Fruit fly (Drosophila melanogaster) whole organism, embryonic: ENCODE measurements around the gene dally.
A peak's percentile ranks its signal among the peaks of the same experiment; 100 is the strongest.

Experiments used
- BEAF-32 ChIP-seq: fragments of 200-800 bp; sonication (Bioruptor generic); optimal IDR thresholded peaks from 3 replicates; lab custom pipeline; 2017; ENCODE audit warnings: missing biosample characterization, missing genetic modification characterization, mild to moderate bottlenecking, moderate library complexity, missing genetic modification reagents
- Blimp-1 ChIP-seq: fragments of 200-800 bp; sonication (Bioruptor generic); optimal IDR thresholded peaks from 3 replicates; lab custom pipeline; 2018; ENCODE audit warnings: missing biosample characterization, missing genetic modification characterization, mild to moderate bottlenecking, moderate library complexity, missing genetic modification reagents
- CG10321 ChIP-seq: fragments of 200-800 bp; sonication (Bioruptor generic); IDR thresholded peaks from 2 replicates; pipeline ENCODE4 v1.3.6; 2022; ENCODE audit warnings: missing biosample characterization, missing genetic modification characterization
- CG10654 ChIP-seq: fragments of 200-800 bp; sonication (Bioruptor generic); optimal IDR thresholded peaks from 2 replicates; lab custom pipeline; 2016; ENCODE audit warnings: missing biosample characterization, missing genetic modification characterization
- CG11085 ChIP-seq: fragments of 200-800 bp; sonication (Bioruptor generic); IDR thresholded peaks from 2 replicates; pipeline ENCODE4 v1.3.6; 2022; ENCODE audit warnings: missing biosample characterization, missing genetic modification characterization
- CG11093 ChIP-seq: fragments of 200-800 bp; sonication (Bioruptor generic); IDR thresholded peaks from 3 replicates; pipeline ENCODE4 v1.3.6; 2022; ENCODE audit warnings: missing biosample characterization, missing genetic modification characterization
- CG11504 ChIP-seq: fragments of 200-800 bp; sonication (Bioruptor generic); optimal IDR thresholded peaks from 3 replicates; lab custom pipeline; 2019; ENCODE audit warnings: missing biosample characterization, mild to moderate bottlenecking, missing genetic modification characterization, moderate library complexity
- CG12104 ChIP-seq: fragments of 200-800 bp; sonication (Bioruptor generic); optimal IDR thresholded peaks from 3 replicates; lab custom pipeline; 2016; ENCODE audit warnings: missing biosample characterization, missing genetic modification characterization
- CG12744 ChIP-seq: fragments of 200-800 bp; sonication (Bioruptor generic); optimal IDR thresholded peaks from 2 replicates; lab custom pipeline; 2016; ENCODE audit warnings: missing biosample characterization, missing genetic modification characterization
- CG13123 ChIP-seq: fragments of 200-800 bp; sonication (Bioruptor generic); optimal IDR thresholded peaks from 2 replicates; lab custom pipeline; 2016; ENCODE audit warnings: missing biosample characterization, missing genetic modification characterization
- CG1603 ChIP-seq: fragments of 200-800 bp; sonication (Bioruptor generic); optimal IDR thresholded peaks from 2 replicates; lab custom pipeline; 2019; ENCODE audit warnings: missing biosample characterization, mild to moderate bottlenecking, missing genetic modification characterization, moderate library complexity
- CG30020 ChIP-seq: fragments of 200-800 bp; optimal IDR thresholded peaks from 2 replicates; lab custom pipeline; 2019; ENCODE audit warnings: missing biosample characterization, mild to moderate bottlenecking, missing genetic modification characterization, moderate library complexity
- CG31441 ChIP-seq: fragments of 200-800 bp; sonication (Bioruptor generic); IDR thresholded peaks from 2 replicates; pipeline ENCODE4 v1.3.6; 2022; ENCODE audit warnings: missing biosample characterization, missing genetic modification characterization
- CG32767 ChIP-seq: fragments of 200-800 bp; sonication (Bioruptor generic); IDR thresholded peaks from 2 replicates; pipeline ENCODE4 v1.3.6; 2022; ENCODE audit warnings: missing biosample characterization, missing genetic modification characterization
- CG33213 ChIP-seq: fragments of 200-800 bp; sonication (Bioruptor generic); optimal IDR thresholded peaks from 3 replicates; lab custom pipeline; 2016; ENCODE audit warnings: missing biosample characterization, missing genetic modification characterization
- CG7745 ChIP-seq: fragments of 200-800 bp; sonication (Bioruptor generic); optimal IDR thresholded peaks from 2 replicates; lab custom pipeline; 2018; ENCODE audit warnings: missing biosample characterization, mild to moderate bottlenecking, missing genetic modification characterization, moderate library complexity
- CG8290 ChIP-seq, 3 experiments: fragments of 200-800 bp; sonication (Bioruptor generic); optimal IDR thresholded peaks; 2 replicates each; lab custom pipeline; 2016 to 2019; ENCODE audit warnings: missing biosample characterization in 3 of 3, missing genetic modification characterization in 3 of 3, mild to moderate bottlenecking in 2 of 3, moderate library complexity in 1 of 3
- CG8478 ChIP-seq: fragments of >200 bp; optimal IDR thresholded peaks from 2 replicates; lab custom pipeline; 2018
- CG9609 ChIP-seq: fragments of 200-800 bp; sonication (Bioruptor generic); optimal IDR thresholded peaks from 3 replicates; lab custom pipeline; 2016; ENCODE audit warnings: missing biosample characterization, missing genetic modification characterization
- D19A ChIP-seq: fragments of 200-800 bp; optimal IDR thresholded peaks from 3 replicates; lab custom pipeline; 2019; ENCODE audit warnings: missing biosample characterization, mild to moderate bottlenecking, missing genetic modification characterization, moderate library complexity
- Dll ChIP-seq: fragments of 200-800 bp; sonication (Bioruptor generic); IDR thresholded peaks from 4 replicates; pipeline ENCODE4 v1.3.6; 2022; ENCODE audit warnings: missing biosample characterization, missing genetic modification characterization; ENCODE audit not compliant: partially characterized antibody
- E2f1 ChIP-seq: fragments of 200-800 bp; sonication (Bioruptor generic); IDR thresholded peaks from 2 replicates; pipeline ENCODE4 v1.3.6; 2022; ENCODE audit warnings: missing biosample characterization, missing genetic modification characterization
- Hmr ChIP-seq: fragments of 200-800 bp; sonication (Bioruptor generic); optimal IDR thresholded peaks from 3 replicates; lab custom pipeline; 2017; ENCODE audit warnings: mild to moderate bottlenecking, missing biosample characterization, missing genetic modification reagents, missing genetic modification characterization
- Hmx ChIP-seq: fragments of 200-800 bp; sonication (Bioruptor generic); optimal IDR thresholded peaks from 2 replicates; lab custom pipeline; 2016; ENCODE audit warnings: missing biosample characterization, missing genetic modification characterization
- Mes4 ChIP-seq: fragments of 200-800 bp; sonication (Bioruptor generic); optimal IDR thresholded peaks from 2 replicates; lab custom pipeline; 2016; ENCODE audit warnings: missing biosample characterization, missing genetic modification characterization
- NC2α ChIP-seq: fragments of 200-800 bp; sonication (Bioruptor generic); optimal IDR thresholded peaks from 2 replicates; lab custom pipeline; 2016; ENCODE audit warnings: missing biosample characterization, missing genetic modification characterization
- Poxn ChIP-seq: fragments of 200-800 bp; sonication (Bioruptor generic); IDR thresholded peaks from 2 replicates; pipeline ENCODE4 v1.3.6; 2022; ENCODE audit warnings: missing biosample characterization, missing genetic modification characterization
- Rfx ChIP-seq: fragments of 200-800 bp; sonication (Bioruptor generic); IDR thresholded peaks from 2 replicates; pipeline ENCODE4 v1.3.6; 2022; ENCODE audit warnings: missing biosample characterization, missing genetic modification characterization
- Trl ChIP-seq, 3 experiments: fragments of >200 bp in 2 of 3; fragments of 200-800 bp in 1 of 3; sonication (Bioruptor generic) in 1 of 3; optimal IDR thresholded peaks; 2 replicates in 1 of 3; 3 replicates in 2 of 3; lab custom pipeline; 2016 to 2017; ENCODE audit warnings: missing biosample characterization in 1 of 3, missing genetic modification characterization in 1 of 3
- Vsx1 ChIP-seq: fragments of 200-800 bp; sonication (Bioruptor generic); optimal IDR thresholded peaks from 2 replicates; lab custom pipeline; 2017; ENCODE audit warnings: missing biosample characterization, mild to moderate bottlenecking, missing genetic modification characterization, missing genetic modification reagents
- ap ChIP-seq: fragments of 200-800 bp; sonication (Bioruptor generic); IDR thresholded peaks from 2 replicates; pipeline ENCODE4 v1.3.6; 2022; ENCODE audit warnings: missing biosample characterization, missing genetic modification characterization
- bigmax ChIP-seq: fragments of 200-800 bp; sonication (Bioruptor generic); optimal IDR thresholded peaks from 2 replicates; lab custom pipeline; 2018; ENCODE audit warnings: missing biosample characterization, mild to moderate bottlenecking, missing genetic modification characterization
- ci ChIP-seq: fragments of 200-800 bp; sonication (Bioruptor generic); IDR thresholded peaks from 3 replicates; pipeline ENCODE4 v1.3.6; 2022; ENCODE audit warnings: missing biosample characterization, missing genetic modification characterization
- dpn ChIP-seq, 2 experiments: fragments of 200-800 bp; sonication (Bioruptor generic); optimal IDR thresholded peaks; 3 replicates each; lab custom pipeline; 2016; ENCODE audit warnings: missing biosample characterization in 2 of 2, missing genetic modification characterization in 2 of 2
- gem ChIP-seq: fragments of 200-800 bp; sonication (Bioruptor generic); optimal IDR thresholded peaks from 2 replicates; lab custom pipeline; 2019; ENCODE audit warnings: missing biosample characterization, mild to moderate bottlenecking, missing genetic modification characterization, moderate library complexity
- h ChIP-seq: fragments of >200 bp; optimal IDR thresholded peaks from 2 replicates; lab custom pipeline; 2017
- ham ChIP-seq: fragments of 200-800 bp; sonication (Bioruptor generic); IDR thresholded peaks from 2 replicates; pipeline ENCODE4 v1.3.6; 2022; ENCODE audit warnings: missing biosample characterization, missing genetic modification characterization
- kay ChIP-seq: fragments of 200-800 bp; sonication (Bioruptor generic); optimal IDR thresholded peaks from 2 replicates; lab custom pipeline; 2016; ENCODE audit warnings: missing biosample characterization, missing genetic modification characterization
- lilli ChIP-seq: fragments of 200-800 bp; sonication (Bioruptor generic); optimal IDR thresholded peaks from 3 replicates; lab custom pipeline; 2016; ENCODE audit warnings: missing biosample characterization, missing genetic modification characterization
- lmd ChIP-seq: fragments of 200-800 bp; sonication (Bioruptor generic); IDR thresholded peaks from 2 replicates; pipeline ENCODE4 v1.3.6; 2022; ENCODE audit warnings: missing biosample characterization, missing genetic modification characterization
- pb ChIP-seq: fragments of 200-800 bp; sonication (Bioruptor generic); optimal IDR thresholded peaks from 3 replicates; lab custom pipeline; 2016; ENCODE audit warnings: missing biosample characterization, missing genetic modification characterization
- pita ChIP-seq: fragments of 200-800 bp; sonication (Bioruptor generic); optimal IDR thresholded peaks from 2 replicates; lab custom pipeline; 2017; ENCODE audit warnings: missing biosample characterization, mild to moderate bottlenecking, missing genetic modification characterization
- pnt ChIP-seq: fragments of 200-800 bp; sonication (Bioruptor generic); optimal IDR thresholded peaks from 3 replicates; lab custom pipeline; 2016; ENCODE audit warnings: missing biosample characterization, missing genetic modification characterization
- sens-2 ChIP-seq: fragments of 200-800 bp; sonication (Bioruptor generic); IDR thresholded peaks from 2 replicates; pipeline ENCODE4 v1.3.6; 2022; ENCODE audit warnings: missing biosample characterization, missing genetic modification characterization
- seq ChIP-seq: fragments of 200-800 bp; sonication (Bioruptor generic); IDR thresholded peaks from 2 replicates; pipeline ENCODE4 v1.3.6; 2022; ENCODE audit warnings: missing biosample characterization, missing genetic modification characterization
- sqz ChIP-seq: fragments of 200-800 bp; sonication (Bioruptor generic); optimal IDR thresholded peaks from 3 replicates; lab custom pipeline; 2018; ENCODE audit warnings: missing biosample characterization, mild to moderate bottlenecking, missing genetic modification characterization
- tap ChIP-seq: fragments of 200-800 bp; optimal IDR thresholded peaks from 3 replicates; lab custom pipeline; 2019; ENCODE audit warnings: missing biosample characterization, mild to moderate bottlenecking, missing genetic modification characterization, moderate library complexity
- tio ChIP-seq: fragments of 200-800 bp; sonication (Bioruptor generic); optimal IDR thresholded peaks from 2 replicates; lab custom pipeline; 2017; ENCODE audit warnings: missing biosample characterization, missing genetic modification characterization, inconsistent platforms
- usp ChIP-seq: fragments of >200 bp; optimal IDR thresholded peaks from 2 replicates; lab custom pipeline; 2017; ENCODE audit warnings: missing biosample characterization, missing genetic modification characterization
- wdn ChIP-seq: fragments of 200-800 bp; sonication (Bioruptor generic); IDR thresholded peaks from 2 replicates; pipeline ENCODE4 v1.3.6; 2022; ENCODE audit warnings: missing biosample characterization, missing genetic modification characterization

dally gene

dm6 chr3L:8827133-8827867 lies at the start of gene dally (continued):
- TF ChIP-seq wdn (0 out of 2 replicates have a peak, but pooled peaks have one; percentile 22), ham (GFP tag; lab: Robert Waterston, UW) (no peak), ci (GFP tag; lab: Robert Waterston, UW) (peak; percentile 75; the same call in 2 of the 3 replicates), sqz (peak; percentile 5), CG7745 (no peak), D19A (tag; lab: Kevin White, UChicago) (peak; percentile 11), NC2α (no peak), Blimp-1 (GFP tag; lab: Kevin White, UChicago) (no peak), CG13123 (GFP tag; lab: Kevin White, UChicago) (no peak), CG30020 (tag; lab: Kevin White, UChicago) (no peak), CG33213 (GFP tag; lab: Kevin White, UChicago) (peak; percentile 6), Dll (GFP tag; lab: Robert Waterston, UW) (peak; percentile 36; the same call in 1 of the 4 replicates), CG1603 (peak; percentile 16), CG32767 (GFP tag; lab: Robert Waterston, UW) (no peak), pb (peak; percentile 21), Rfx (GFP tag; lab: Robert Waterston, UW) (peak; percentile 55), pnt (GFP tag; lab: Kevin White, UChicago) (no peak), Mes4 (GFP tag; lab: Kevin White, UChicago) (no peak), CG8290 (GFP tag; optimal IDR thresholded peaks at IDR 0.05; lab: Kevin White, UChicago) (no peak), CG8290 (tag; optimal IDR thresholded peaks at IDR 0.05; lab: Kevin White, UChicago) (peak in 1 of 2 experiments; percentile 76), Vsx1 (GFP tag; lab: Kevin White, UChicago) (peak; percentile 5), pita (no peak), tap (tag; lab: Kevin White, UChicago) (peak; percentile 2), CG11093 (GFP tag; lab: Robert Waterston, UW) (no peak), CG12104 (GFP tag; lab: Kevin White, UChicago) (no peak), CG9609 (GFP tag; lab: Kevin White, UChicago) (no peak), CG8478 (lab: Kevin White, UChicago) (no peak), BEAF-32 (GFP tag; lab: Kevin White, UChicago) (peak; percentile 19), Hmx (GFP tag; lab: Kevin White, UChicago) (no peak), seq (GFP tag; lab: Robert Waterston, UW) (peak; percentile 48; the same call in 1 of the 2 replicates), gem (tag; lab: Kevin White, UChicago) (no peak), CG12744 (peak; percentile 36), CG31441 (peak; percentile 20; the same call in 1 of the 2 replicates), usp (GFP tag; lab: Kevin White, UChicago) (no peak), tio (no peak), Poxn (GFP tag; lab: Robert Waterston, UW) (no peak), CG11085 (GFP tag; lab: Robert Waterston, UW) (0 out of 2 replicates have a peak, but pooled peaks have one; percentile 15), Hmr (GFP tag; lab: Kevin White, UChicago) (peak; percentile 50), Trl (optimal IDR thresholded peaks at IDR 0.05; lab: Kevin White, UChicago) (peak; percentile 88 to 95), Trl (GFP tag; optimal IDR thresholded peaks at IDR 0.05; lab: Kevin White, UChicago) (peak; percentile 64), ap (0 out of 2 replicates have a peak, but pooled peaks have one; percentile 6), sens-2 (GFP tag; lab: Robert Waterston, UW) (peak; percentile 46), CG10654 (GFP tag; lab: Kevin White, UChicago) (no peak), lilli (GFP tag; lab: Kevin White, UChicago) (peak; percentile 15), dpn (GFP tag; optimal IDR thresholded peaks at IDR 0.05; lab: Kevin White, UChicago) (peak in 1 of 2 experiments; percentile 2), CG10321 (no peak; the same call in 1 of the 2 replicates), lmd (GFP tag; lab: Robert Waterston, UW) (no peak), CG11504 (tag; lab: Kevin White, UChicago) (peak; percentile 46), E2f1 (no peak), kay (no peak), h (lab: Kevin White, UChicago) (no peak), bigmax (GFP tag; lab: Kevin White, UChicago) (no peak)
